Fruit fly (Drosophila melanogaster) S2 (cell line): ENCODE results near the gene Polr2I.

Experiments
- CG8478 ChIP-seq: fragments of >200 bp; optimal IDR thresholded peaks from 2 replicates; lab custom pipeline; 2018
- CTCF ChIP-seq, 2 experiments: fragments of >200 bp; optimal IDR thresholded peaks; 2 replicates each; lab custom pipeline; 2018

dm6 chr3R:14302128-14302527, 6.8 kb upstream of the Polr2I start, which contains the start of gene IFT54:
- no peak for TF ChIP-seq CTCF (optimal IDR thresholded peaks at IDR 0.05; lab: Kevin White, UChicago)
- TF ChIP-seq CG8478 (lab: Kevin White, UChicago), result no peak
